Worm (Caenorhabditis elegans): ENCODE results near the gene cfim-2.

Gene cfim-2

DNA sequence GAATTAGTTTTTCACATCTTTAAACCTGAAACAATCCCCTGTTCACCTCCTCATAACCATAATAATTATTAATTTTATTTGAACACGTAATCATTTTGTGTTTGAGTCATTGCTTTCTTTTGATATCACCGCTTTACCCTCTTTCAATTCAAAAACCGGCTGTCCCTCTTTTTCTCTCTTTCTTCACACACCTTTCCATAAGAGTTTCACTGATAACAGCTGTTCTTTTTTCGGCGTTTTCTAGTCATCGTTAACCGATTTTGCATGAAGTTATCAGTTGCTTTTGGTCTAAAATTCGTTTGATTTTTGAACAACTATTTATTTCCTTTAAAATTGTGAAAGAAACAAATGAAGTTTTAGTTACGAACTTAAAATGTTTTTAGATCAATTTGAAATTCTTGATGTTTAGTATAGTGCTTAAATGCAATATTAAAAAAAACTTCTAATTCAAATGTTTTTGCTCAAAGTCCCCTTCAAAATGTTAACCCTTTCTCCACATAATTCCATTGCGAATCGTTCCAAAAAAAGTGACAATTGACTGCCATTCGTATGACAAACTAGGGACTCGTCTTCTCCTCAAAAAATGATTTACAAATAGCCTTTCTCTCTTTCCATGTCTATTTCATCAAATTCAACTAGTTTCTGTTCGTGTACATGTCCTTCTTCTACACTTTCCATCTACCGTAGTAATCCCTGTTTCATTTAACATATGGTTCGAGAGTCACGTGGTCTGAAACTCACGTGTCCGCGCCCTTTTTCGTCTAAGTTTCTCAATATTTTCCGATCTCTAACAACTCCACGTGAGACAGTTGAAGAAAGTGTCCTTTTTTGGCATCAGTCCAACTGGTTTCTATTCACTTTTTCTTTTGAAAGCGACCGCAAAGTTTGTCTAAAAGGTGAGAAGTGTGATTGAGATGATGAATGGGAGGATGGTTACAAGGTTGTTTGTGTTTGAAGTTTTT, 23.2 kb downstream of the cfim-2 start:
- TF ChIP-seq lsy-2 (tag; optimal IDR thresholded peaks at IDR 0.05): peak in 1 of 2 experiments; percentile 75
- peak; percentile 65 for TF ChIP-seq nhr-21 (tag; optimal IDR thresholded peaks at IDR 0.05)
- TF ChIP-seq elt-1 (tag; optimal IDR thresholded peaks at IDR 0.05): no peak
- no peak for TF ChIP-seq sem-4 (tag; optimal IDR thresholded peaks at IDR 0.05)
- TF ChIP-seq R02D3.7 (tag; optimal IDR thresholded peaks at IDR 0.05): no peak
- no peak for TF ChIP-seq nhr-77 (tag; optimal IDR thresholded peaks at IDR 0.05)
- TF ChIP-seq ztf-1 (GFP tag; conservative IDR thresholded peaks at IDR 0.05): no peak
- TF ChIP-seq nhr-11 (tag; optimal IDR thresholded peaks at IDR 0.05): no peak
- TF ChIP-seq unc-62 (GFP tag; optimal IDR thresholded peaks at IDR 0.05): no peak
- TF ChIP-seq gmeb-1 (tag; optimal IDR thresholded peaks at IDR 0.05): peak; percentile 84
- TF ChIP-seq nhr-237 (tag; optimal IDR thresholded peaks at IDR 0.05): no peak
- TF ChIP-seq nhr-10 (tag; optimal IDR thresholded peaks at IDR 0.05): no peak
- TF ChIP-seq mbf-1 (tag; optimal IDR thresholded peaks at IDR 0.05): no peak
- TF ChIP-seq elt-3 (tag; optimal IDR thresholded peaks at IDR 0.05): no peak
- TF ChIP-seq skn-1 (tag; optimal IDR thresholded peaks at IDR 0.05): no peak
- TF ChIP-seq nhr-25 (tag; optimal IDR thresholded peaks at IDR 0.05): peak; percentile 97
- TF ChIP-seq mab-5 (tag; optimal IDR thresholded peaks at IDR 0.05): no peak
- no peak for TF ChIP-seq aly-2 (tag; optimal IDR thresholded peaks at IDR 0.05)
- TF ChIP-seq crh-2 (tag; optimal IDR thresholded peaks at IDR 0.05): peak; percentile 92
- no peak for TF ChIP-seq ceh-82 (tag; optimal IDR thresholded peaks at IDR 0.05)
- no peak for TF ChIP-seq dmd-4 (tag; optimal IDR thresholded peaks at IDR 0.05)
- TF ChIP-seq peb-1 (tag; optimal IDR thresholded peaks at IDR 0.05): no peak
- TF ChIP-seq lin-13 (GFP tag; optimal IDR thresholded peaks at IDR 0.05): no peak
- no peak for TF ChIP-seq egl-27 (tag; optimal IDR thresholded peaks at IDR 0.05)
- no peak for TF ChIP-seq ztf-11 (tag; optimal IDR thresholded peaks at IDR 0.05)
- peak; percentile 81 for TF ChIP-seq nhr-129 (tag; optimal IDR thresholded peaks at IDR 0.05)
- peak; percentile 99 for TF ChIP-seq fos-1 (tag; optimal IDR thresholded peaks at IDR 0.05)
- TF ChIP-seq lin-11 (tag; optimal IDR thresholded peaks at IDR 0.05): no peak
- TF ChIP-seq mdl-1 (tag; optimal IDR thresholded peaks at IDR 0.05): peak; percentile 57 to 89
- peak; percentile 95 for TF ChIP-seq blmp-1 (tag; optimal IDR thresholded peaks at IDR 0.05; ENCODE audit: insufficient read depth)
- peak; percentile 82 for TF ChIP-seq F13H6.1 (tag; optimal IDR thresholded peaks at IDR 0.05)
- TF ChIP-seq sma-3 (GFP tag; optimal IDR thresholded peaks at IDR 0.05): peak; percentile 74
- TF ChIP-seq sma-9 (GFP tag; optimal IDR thresholded peaks at IDR 0.05): peak; percentile 95
- TF ChIP-seq sma-9 (tag; optimal IDR thresholded peaks at IDR 0.05): no peak
- no peak for TF ChIP-seq ceh-16 (tag; optimal IDR thresholded peaks at IDR 0.05)
- no peak for TF ChIP-seq lin-39 (tag; optimal IDR thresholded peaks at IDR 0.05)
- TF ChIP-seq unc-55 (GFP tag; optimal IDR thresholded peaks at IDR 0.05): no peak
- TF ChIP-seq zag-1 (tag; optimal IDR thresholded peaks at IDR 0.05): no peak
- TF ChIP-seq nhr-23 (tag; optimal IDR thresholded peaks at IDR 0.05): no peak
- peak; percentile 68 for TF ChIP-seq ztf-4 (tag; optimal IDR thresholded peaks at IDR 0.05)
- no peak for TF ChIP-seq ZK546.5 (tag; optimal IDR thresholded peaks at IDR 0.05)
- TF ChIP-seq C34F6.9 (tag; optimal IDR thresholded peaks at IDR 0.05): peak; percentile 85
- TF ChIP-seq alr-1 (tag; optimal IDR thresholded peaks at IDR 0.05): no peak
- no peak for TF ChIP-seq snpc-4 (tag; optimal IDR thresholded peaks at IDR 0.05)
- peak; percentile 35 for TF ChIP-seq ama-1 (optimal IDR thresholded peaks at IDR 0.05)
- TF ChIP-seq Y55F3AM.14 (GFP tag; optimal IDR thresholded peaks at IDR 0.05): no peak
- no peak for TF ChIP-seq nhr-12 (tag; optimal IDR thresholded peaks at IDR 0.05)
- peak; percentile 86 for TF ChIP-seq nhr-6 (tag; optimal IDR thresholded peaks at IDR 0.05)
- no peak for TF ChIP-seq unc-39 (tag; optimal IDR thresholded peaks at IDR 0.05)

Measured in whole organism, L2 larva.